Fruit fly (Drosophila melanogaster) whole organism, embryonic: Measurements from ENCODE around the gene Seipin.
A peak's percentile ranks its signal among the peaks of the same experiment; 100 is the strongest.

ENCODE experiments used
- Atf6 ChIP-seq: fragments of 200-800 bp; sonication (Bioruptor generic); IDR thresholded peaks from 2 replicates; pipeline ENCODE4 v1.3.6; 2022; ENCODE audit warnings: missing biosample characterization, missing genetic modification characterization
- CG10267 ChIP-seq: fragments of 200-800 bp; sonication (Bioruptor generic); optimal IDR thresholded peaks from 2 replicates; lab custom pipeline; 2018; ENCODE audit warnings: missing biosample characterization, mild to moderate bottlenecking, missing genetic modification characterization, moderate library complexity
- CG12236 ChIP-seq: fragments of 200-800 bp; sonication (Bioruptor generic); optimal IDR thresholded peaks from 2 replicates; lab custom pipeline; 2016; ENCODE audit warnings: missing biosample characterization, missing genetic modification characterization
- CG13287 ChIP-seq: fragments of 200-800 bp; sonication (Bioruptor generic); IDR thresholded peaks from 2 replicates; pipeline ENCODE4 v1.3.6; 2022; ENCODE audit warnings: missing biosample characterization, missing genetic modification characterization; ENCODE audit not compliant: partially characterized antibody
- CG16779 ChIP-seq: fragments of 200-800 bp; sonication (Bioruptor generic); IDR thresholded peaks from 2 replicates; pipeline ENCODE4 v1.3.6; 2022; ENCODE audit warnings: missing biosample characterization, missing genetic modification characterization
- CG1792 ChIP-seq: fragments of 200-800 bp; sonication (Bioruptor generic); optimal IDR thresholded peaks from 2 replicates; lab custom pipeline; 2016; ENCODE audit warnings: missing biosample characterization, missing genetic modification characterization
- CG2202 ChIP-seq: fragments of 200-800 bp; sonication (Bioruptor generic); optimal IDR thresholded peaks from 2 replicates; lab custom pipeline; 2018; ENCODE audit warnings: missing biosample characterization, mild to moderate bottlenecking, missing genetic modification characterization
- CG31365 ChIP-seq: fragments of 200-800 bp; sonication (Bioruptor generic); optimal IDR thresholded peaks from 2 replicates; lab custom pipeline; 2018; ENCODE audit warnings: missing biosample characterization, mild to moderate bottlenecking, missing genetic modification characterization
- CG31388 ChIP-seq: fragments of 200-800 bp; sonication (Bioruptor generic); optimal IDR thresholded peaks from 2 replicates; lab custom pipeline; 2016; ENCODE audit warnings: missing biosample characterization, missing genetic modification characterization
- CG3847 ChIP-seq: fragments of 200-800 bp; sonication (Bioruptor generic); IDR thresholded peaks from 2 replicates; pipeline ENCODE4 v1.3.6; 2022; ENCODE audit warnings: missing biosample characterization, missing genetic modification characterization
- CG7745 ChIP-seq: fragments of 200-800 bp; sonication (Bioruptor generic); optimal IDR thresholded peaks from 2 replicates; lab custom pipeline; 2018; ENCODE audit warnings: missing biosample characterization, mild to moderate bottlenecking, missing genetic modification characterization, moderate library complexity
- CG7786 ChIP-seq: fragments of 200-800 bp; sonication (Bioruptor generic); optimal IDR thresholded peaks from 2 replicates; lab custom pipeline; 2016; ENCODE audit warnings: missing biosample characterization, missing genetic modification characterization
- CG7987 ChIP-seq: fragments of 200-800 bp; sonication (Bioruptor generic); optimal IDR thresholded peaks from 2 replicates; lab custom pipeline; 2018; ENCODE audit warnings: missing biosample characterization, mild to moderate bottlenecking, missing genetic modification characterization, moderate library complexity
- CG8359 ChIP-seq: fragments of 200-800 bp; sonication (Bioruptor generic); optimal IDR thresholded peaks from 2 replicates; lab custom pipeline; 2017; ENCODE audit warnings: missing biosample characterization, mild to moderate bottlenecking, missing genetic modification characterization, borderline replicate concordance
- CG8388 ChIP-seq: fragments of 200-800 bp; sonication (Bioruptor generic); optimal IDR thresholded peaks from 2 replicates; lab custom pipeline; 2019; ENCODE audit warnings: missing biosample characterization, mild to moderate bottlenecking, missing genetic modification characterization, moderate library complexity
- CG9437 ChIP-seq: fragments of 200-800 bp; sonication (Bioruptor generic); optimal IDR thresholded peaks from 2 replicates; lab custom pipeline; 2018; ENCODE audit warnings: missing biosample characterization, mild to moderate bottlenecking, missing genetic modification characterization
- Dbx ChIP-seq: fragments of 200-800 bp; sonication (Bioruptor generic); IDR thresholded peaks from 3 replicates; pipeline ENCODE4 v1.3.6; 2022; ENCODE audit warnings: missing biosample characterization, missing genetic modification characterization
- Deaf1 ChIP-seq: fragments of 200-800 bp; optimal IDR thresholded peaks from 3 replicates; lab custom pipeline; 2019; ENCODE audit warnings: missing biosample characterization, mild to moderate bottlenecking, missing genetic modification characterization, moderate library complexity
- Doc2 ChIP-seq: fragments of 200-800 bp; sonication (Bioruptor generic); IDR thresholded peaks from 2 replicates; pipeline ENCODE4 v1.3.6; 2022; ENCODE audit warnings: missing biosample characterization, missing genetic modification characterization
- Ets97D ChIP-seq: fragments of 200-800 bp; sonication (Bioruptor generic); optimal IDR thresholded peaks from 3 replicates; lab custom pipeline; 2016; ENCODE audit warnings: missing biosample characterization, missing genetic modification characterization
- HLH54F ChIP-seq: fragments of 200-800 bp; sonication (Bioruptor generic); optimal IDR thresholded peaks from 3 replicates; lab custom pipeline; 2016; ENCODE audit warnings: missing biosample characterization, missing genetic modification characterization
- Hey ChIP-seq: fragments of 200-800 bp; sonication (Bioruptor generic); optimal IDR thresholded peaks from 3 replicates; lab custom pipeline; 2018; ENCODE audit warnings: missing biosample characterization, mild to moderate bottlenecking, missing genetic modification characterization
- Hr3 ChIP-seq: fragments of 200-800 bp; sonication (Bioruptor generic); optimal IDR thresholded peaks from 3 replicates; lab custom pipeline; 2016; ENCODE audit warnings: missing biosample characterization, missing genetic modification characterization
- Kr ChIP-seq: fragments of 200-800 bp; sonication (Bioruptor generic); optimal IDR thresholded peaks from 2 replicates; lab custom pipeline; 2017; ENCODE audit warnings: missing biosample characterization, mild to moderate bottlenecking, missing genetic modification characterization
- Med ChIP-seq: fragments of 200-800 bp; sonication (Bioruptor generic); peaks from one replicate; lab custom pipeline; 2016; ENCODE audit warnings: missing biosample characterization, missing genetic modification characterization, mild to moderate bottlenecking, inconsistent platforms, moderate library complexity
- Mes4 ChIP-seq: fragments of 200-800 bp; sonication (Bioruptor generic); optimal IDR thresholded peaks from 2 replicates; lab custom pipeline; 2016; ENCODE audit warnings: missing biosample characterization, missing genetic modification characterization
- Myb ChIP-seq: fragments of 200-800 bp; sonication (Bioruptor generic); optimal IDR thresholded peaks from 2 replicates; lab custom pipeline; 2016; ENCODE audit warnings: missing biosample characterization, missing genetic modification characterization
- NC2α ChIP-seq: fragments of 200-800 bp; sonication (Bioruptor generic); optimal IDR thresholded peaks from 2 replicates; lab custom pipeline; 2016; ENCODE audit warnings: missing biosample characterization, missing genetic modification characterization
- Oaz ChIP-seq: fragments of 200-800 bp; sonication (Bioruptor generic); IDR thresholded peaks from 2 replicates; pipeline ENCODE4 v1.3.6; 2022; ENCODE audit warnings: missing biosample characterization, missing genetic modification characterization
- Rx ChIP-seq: fragments of 200-800 bp; sonication (Bioruptor generic); IDR thresholded peaks from 2 replicates; pipeline ENCODE4 v1.3.6; 2022; ENCODE audit warnings: missing biosample characterization, missing genetic modification characterization
- Sin3A ChIP-seq: fragments of >200 bp; optimal IDR thresholded peaks from 2 replicates; lab custom pipeline; 2018
- btn ChIP-seq: fragments of 200-800 bp; sonication (Bioruptor generic); optimal IDR thresholded peaks from 2 replicates; lab custom pipeline; 2016; ENCODE audit warnings: missing biosample characterization, missing genetic modification characterization
- cas ChIP-seq: fragments of 200-800 bp; sonication (Bioruptor generic); IDR thresholded peaks from 2 replicates; pipeline ENCODE4 v1.3.6; 2022; ENCODE audit warnings: missing biosample characterization, missing genetic modification characterization
- caup ChIP-seq: fragments of 200-800 bp; sonication (Bioruptor generic); optimal IDR thresholded peaks from 3 replicates; lab custom pipeline; 2017; ENCODE audit warnings: missing biosample characterization, mild to moderate bottlenecking, missing genetic modification characterization, moderate library complexity; ENCODE audit not compliant: severe bottlenecking
- cwo ChIP-seq: fragments of 200-800 bp; sonication (Bioruptor generic); optimal IDR thresholded peaks from 3 replicates; lab custom pipeline; 2017; ENCODE audit warnings: missing biosample characterization, missing genetic modification characterization, mild to moderate bottlenecking, moderate library complexity, missing genetic modification reagents
- dmrt11E ChIP-seq: fragments of 200-800 bp; sonication (Bioruptor generic); optimal IDR thresholded peaks from 3 replicates; lab custom pipeline; 2018; ENCODE audit warnings: missing biosample characterization, mild to moderate bottlenecking, missing genetic modification characterization, moderate library complexity
- esg ChIP-seq: fragments of 200-800 bp; sonication (Bioruptor generic); conservative IDR thresholded peaks from 2 replicates; pipeline ENCODE4 v1.3.6; 2022; ENCODE audit warnings: missing biosample characterization, missing genetic modification characterization
- fu2 ChIP-seq: fragments of 200-800 bp; sonication (Bioruptor generic); optimal IDR thresholded peaks from 2 replicates; lab custom pipeline; 2016; ENCODE audit warnings: missing biosample characterization, missing genetic modification characterization
- gsb ChIP-seq: fragments of 200-800 bp; sonication (Bioruptor generic); IDR thresholded peaks from 2 replicates; pipeline ENCODE4 v1.3.6; 2022; ENCODE audit warnings: missing biosample characterization, missing genetic modification characterization
- h ChIP-seq: fragments of >200 bp; optimal IDR thresholded peaks from 2 replicates; lab custom pipeline; 2017
- lola ChIP-seq, 3 experiments: fragments of >200 bp in 2 of 3; fragments of 200-800 bp in 1 of 3; sonication (Bioruptor generic) in 1 of 3; optimal IDR thresholded peaks; 2 replicates each; lab custom pipeline; 2017 to 2019; ENCODE audit warnings: missing biosample characterization in 3 of 3, missing genetic modification characterization in 3 of 3, mild to moderate bottlenecking in 1 of 3, moderate library complexity in 1 of 3
- mam ChIP-seq: fragments of 200-800 bp; sonication (Bioruptor generic); optimal IDR thresholded peaks from 3 replicates; lab custom pipeline; 2016; ENCODE audit warnings: missing biosample characterization, missing genetic modification characterization
- nau ChIP-seq: fragments of 200-800 bp; sonication (Bioruptor generic); optimal IDR thresholded peaks from 3 replicates; lab custom pipeline; 2017; ENCODE audit warnings: missing biosample characterization, mild to moderate bottlenecking, missing genetic modification characterization, missing genetic modification reagents
- nom ChIP-seq: fragments of 200-800 bp; sonication (Bioruptor generic); optimal IDR thresholded peaks from 2 replicates; lab custom pipeline; 2017; ENCODE audit warnings: missing biosample characterization, missing genetic modification characterization, mild to moderate bottlenecking, moderate library complexity, missing genetic modification reagents
- otp ChIP-seq: fragments of 200-800 bp; sonication (Bioruptor generic); IDR thresholded peaks from 3 replicates; pipeline ENCODE4, ENCODE4 v1.3.6; 2022; ENCODE audit warnings: missing biosample characterization, missing genetic modification characterization
- pb ChIP-seq: fragments of 200-800 bp; sonication (Bioruptor generic); optimal IDR thresholded peaks from 3 replicates; lab custom pipeline; 2016; ENCODE audit warnings: missing biosample characterization, missing genetic modification characterization
- pfk ChIP-seq: fragments of 200-800 bp; sonication (Bioruptor generic); optimal IDR thresholded peaks from 2 replicates; lab custom pipeline; 2018; ENCODE audit warnings: missing biosample characterization, mild to moderate bottlenecking, missing genetic modification characterization, moderate library complexity
- seq ChIP-seq: fragments of 200-800 bp; sonication (Bioruptor generic); IDR thresholded peaks from 2 replicates; pipeline ENCODE4 v1.3.6; 2022; ENCODE audit warnings: missing biosample characterization, missing genetic modification characterization
- trem ChIP-seq: fragments of 200-800 bp; optimal IDR thresholded peaks from 3 replicates; lab custom pipeline; 2019; ENCODE audit warnings: missing biosample characterization, mild to moderate bottlenecking, missing genetic modification characterization, moderate library complexity
- tup ChIP-seq: fragments of 200-800 bp; sonication (Bioruptor generic); optimal IDR thresholded peaks from 2 replicates; lab custom pipeline; 2016; ENCODE audit warnings: missing biosample characterization, mild to moderate bottlenecking, missing genetic modification characterization, moderate library complexity
- vfl ChIP-seq: fragments of 200-800 bp; sonication (Bioruptor generic); optimal IDR thresholded peaks from 2 replicates; lab custom pipeline; 2016; ENCODE audit warnings: missing biosample characterization, missing genetic modification characterization
- wdn ChIP-seq: fragments of 200-800 bp; sonication (Bioruptor generic); IDR thresholded peaks from 2 replicates; pipeline ENCODE4 v1.3.6; 2022; ENCODE audit warnings: missing biosample characterization, missing genetic modification characterization

The Seipin gene

dm6 chrX:2619651-2620050 is at the start of gene Seipin, which contains the start of gene Tsp3A (continued):
- TF ChIP-seq Hr3 (peak; percentile 27), tup (GFP tag; lab: Kevin White, UChicago) (peak; percentile 49), Hey (tag; lab: Kevin White, UChicago) (peak; percentile 44), lola (GFP tag; optimal IDR thresholded peaks at IDR 0.05; lab: Kevin White, UChicago) (peak in 1 of 3 experiments; percentile 46), nom (GFP tag; lab: Kevin White, UChicago) (peak; percentile 94), seq (GFP tag; lab: Robert Waterston, UW) (peak; percentile 84), fu2 (peak; percentile 45), nau (GFP tag; lab: Kevin White, UChicago) (no peak), HLH54F (GFP tag; lab: Kevin White, UChicago) (peak; percentile 82), CG1792 (GFP tag; lab: Kevin White, UChicago) (peak; percentile 74), Atf6 (GFP tag; lab: Robert Waterston, UW) (peak; percentile 89), Sin3A (lab: Kevin White, UChicago) (no peak), caup (GFP tag; lab: Kevin White, UChicago) (peak; percentile 89), Dbx (peak; percentile 86), h (lab: Kevin White, UChicago) (no peak), CG31365 (tag; lab: Kevin White, UChicago) (peak; percentile 80), Deaf1 (tag; lab: Kevin White, UChicago) (peak; percentile 70), wdn (GFP tag; lab: Robert Waterston, UW) (peak; percentile 83), CG13287 (GFP tag; lab: Robert Waterston, UW) (peak; percentile 70), CG3847 (GFP tag; lab: Robert Waterston, UW) (peak; percentile 78), Kr (no peak), Med (GFP tag; lab: Kevin White, UChicago) (peak; percentile 99), CG31388 (GFP tag; lab: Kevin White, UChicago) (peak; percentile 31), CG8359 (GFP tag; lab: Kevin White, UChicago) (peak; percentile 31), cwo (GFP tag; lab: Kevin White, UChicago) (peak; percentile 87), NC2α (GFP tag; lab: Kevin White, UChicago) (no peak), vfl (GFP tag; lab: Kevin White, UChicago) (peak; percentile 54), gsb (GFP tag; lab: Robert Waterston, UW) (peak; percentile 85), dmrt11E (tag; lab: Kevin White, UChicago) (peak; percentile 58), cas (GFP tag; lab: Robert Waterston, UW) (peak; percentile 81), esg (GFP tag; lab: Robert Waterston, UW) (peak; percentile 75), Doc2 (GFP tag; lab: Robert Waterston, UW) (no peak), Rx (GFP tag; lab: Robert Waterston, UW) (peak; percentile 88), CG8388 (GFP tag; lab: Kevin White, UChicago) (peak; percentile 59), Mes4 (peak; percentile 74), otp (GFP tag; lab: Robert Waterston, UW) (peak; percentile 77), trem (tag; lab: Kevin White, UChicago) (peak; percentile 58), pfk (GFP tag; lab: Kevin White, UChicago) (no peak), Oaz (peak; percentile 76), CG2202 (tag; lab: Kevin White, UChicago) (peak; percentile 0), CG7987 (peak; percentile 84), CG9437 (GFP tag; lab: Kevin White, UChicago) (peak; percentile 52), CG7745 (tag; lab: Kevin White, UChicago) (no peak), Myb (peak; percentile 77), CG16779 (GFP tag; lab: Robert Waterston, UW) (peak; percentile 92), CG7786 (GFP tag; lab: Kevin White, UChicago) (peak; percentile 85), pb (peak; percentile 80), btn (GFP tag; lab: Kevin White, UChicago) (peak; percentile 58), CG12236 (peak; percentile 12), Ets97D (GFP tag; lab: Kevin White, UChicago) (peak; percentile 58), CG10267 (peak; percentile 67), mam (peak; percentile 84)
